Fruit fly (Drosophila melanogaster): Measurements from ENCODE around the gene inaF-D.
"Not testable (repeated sequence)": the region's sequence is repeated elsewhere in the genome, so short reads cannot be mapped to it uniquely, and the experiment has no call there.

Gene inaF-D

DNA sequence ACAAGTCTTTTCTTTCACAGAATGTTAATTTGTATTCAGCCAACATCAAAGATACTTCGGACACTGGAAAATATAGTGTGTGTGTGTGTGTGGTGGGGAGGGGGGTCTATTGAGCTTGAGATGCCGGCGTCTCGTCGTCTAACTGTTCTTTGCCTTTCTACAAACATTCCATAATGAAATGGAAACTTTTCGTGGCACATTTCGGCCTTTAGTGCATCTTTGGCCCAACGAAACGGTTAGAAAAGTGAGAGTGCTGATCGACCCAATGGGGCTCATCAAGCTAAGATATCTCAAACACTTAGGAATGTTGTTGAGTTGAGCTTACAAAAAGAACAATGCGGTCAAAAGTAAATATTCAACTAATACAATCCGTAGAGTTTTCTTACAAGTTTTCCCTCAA lies 28.0 kb upstream of the inaF-D start:
- TF ChIP-seq CG3726 (GFP tag; IDR thresholded peaks at IDR 0.05) (no peak), sd (tag; optimal IDR thresholded peaks at IDR 0.05) (peak; percentile 14), Usf (GFP tag; optimal IDR thresholded peaks at IDR 0.05) (no peak), dysf (GFP tag; IDR thresholded peaks at IDR 0.05) (no peak), CG1233 (GFP tag; optimal IDR thresholded peaks at IDR 0.05) (no peak), CG3838 (GFP tag; optimal IDR thresholded peaks at IDR 0.05) (no peak), ken (GFP tag; IDR thresholded peaks at IDR 0.05) (no peak), Trl (optimal IDR thresholded peaks at IDR 0.05) (no peak), Trl (GFP tag; optimal IDR thresholded peaks at IDR 0.05) (no peak), ro (GFP tag; IDR thresholded peaks at IDR 0.05) (no peak), Blimp-1 (GFP tag; optimal IDR thresholded peaks at IDR 0.05) (peak; percentile 98), CG15514 (GFP tag; optimal IDR thresholded peaks at IDR 0.05) (no peak), fd3F (GFP tag; optimal IDR thresholded peaks at IDR 0.05) (no peak), hbn (GFP tag; IDR thresholded peaks at IDR 0.05; ENCODE audit: partially characterized antibody) (no peak), ara (GFP tag; IDR thresholded peaks at IDR 0.05) (no peak), CG18011 (GFP tag; optimal IDR thresholded peaks at IDR 0.05) (no peak), CG15696 (tag; optimal IDR thresholded peaks at IDR 0.05) (no peak), Dfd (GFP tag; optimal IDR thresholded peaks at IDR 0.05) (no peak)

DNA sequence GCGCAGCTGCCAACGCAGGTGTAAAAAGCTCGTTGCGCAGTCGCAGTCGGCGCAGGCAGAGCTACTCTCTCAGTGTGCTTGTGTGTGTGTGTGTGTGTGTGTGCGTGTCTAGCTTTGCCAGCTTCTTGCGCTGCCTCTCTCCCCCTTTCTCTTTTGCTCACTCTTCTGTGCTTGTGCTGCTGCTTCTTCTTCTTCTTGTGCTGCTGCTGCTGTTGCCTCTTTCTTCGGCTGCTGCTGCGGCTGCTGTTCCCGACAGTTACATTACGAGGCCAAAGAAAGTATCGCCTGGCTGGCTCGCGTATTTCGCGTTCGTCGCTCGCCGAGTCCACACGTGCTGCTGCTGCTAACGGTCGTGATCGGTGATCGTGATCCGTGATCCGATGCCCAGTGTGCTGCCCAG lies 25.1 kb upstream of the inaF-D start, which contains the start of gene m:
m (plus strand) TSS at position 301 of the 400 bp plus-strand sequence.
- TF ChIP-seq CG1602 (GFP tag; optimal IDR thresholded peaks at IDR 0.05); CG10267 (tag; optimal IDR thresholded peaks at IDR 0.05); CG11696 (GFP tag; IDR thresholded peaks at IDR 0.05): not testable (repeated sequence)

DNA sequence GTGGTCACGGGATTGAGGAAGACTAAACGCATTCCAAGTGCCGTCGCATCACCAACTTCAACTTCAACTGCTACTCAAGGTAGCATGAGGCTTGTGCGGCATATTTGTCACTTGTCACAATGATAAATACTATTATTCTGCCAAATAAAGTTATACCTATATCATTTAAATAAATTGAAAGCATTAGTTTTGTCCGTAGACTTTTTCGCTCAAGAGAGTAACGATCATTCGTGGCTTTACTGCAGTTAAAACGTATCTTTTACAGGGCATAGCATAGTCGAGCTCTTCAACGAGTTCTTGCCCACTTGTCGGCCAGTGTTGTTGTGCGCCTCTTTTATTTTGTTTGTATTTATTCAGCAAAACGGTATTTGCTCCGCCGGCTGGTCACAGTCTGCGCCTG lies 7.5 kb upstream of the inaF-D start:
- TF ChIP-seq Oli (tag; optimal IDR thresholded peaks at IDR 0.05) (peak; percentile 2), sisA (GFP tag; IDR thresholded peaks at IDR 0.05) (0 out of 2 replicates have a peak, but pooled peaks have one; percentile 22), sens (GFP tag) (peak; percentile 56), CG1603 (tag; optimal IDR thresholded peaks at IDR 0.05) (peak; percentile 41), Blimp-1 (GFP tag; optimal IDR thresholded peaks at IDR 0.05) (peak; percentile 26), bsh (GFP tag; optimal IDR thresholded peaks at IDR 0.05) (peak in 1 of 2 experiments; percentile 37), shn (GFP tag; optimal IDR thresholded peaks at IDR 0.05) (no peak), CG4424 (GFP tag; optimal IDR thresholded peaks at IDR 0.05) (peak; percentile 19), CG10979 (tag; optimal IDR thresholded peaks at IDR 0.05) (peak; percentile 28), Xrp1 (GFP tag; IDR thresholded peaks at IDR 0.05) (peak; percentile 33; the same call in 1 of the 2 replicates), Ets65A (GFP tag) (peak; percentile 50), CG9727 (GFP tag; optimal IDR thresholded peaks at IDR 0.05) (peak; percentile 7), prd (optimal IDR thresholded peaks at IDR 0.05) (no peak), prd (GFP tag; IDR thresholded peaks at IDR 0.05) (0 out of 3 replicates have a peak, but pooled peaks have one; percentile 31), Gsc (GFP tag; IDR thresholded peaks at IDR 0.05) (no peak), ro (GFP tag; IDR thresholded peaks at IDR 0.05) (no peak), trh (GFP tag; optimal IDR thresholded peaks at IDR 0.05) (no peak), Sox102F (GFP tag; optimal IDR thresholded peaks at IDR 0.05) (peak; percentile 18), row (GFP tag; IDR thresholded peaks at IDR 0.05) (peak; percentile 51; the same call in 1 of the 3 replicates), chm (GFP tag; IDR thresholded peaks at IDR 0.05) (no peak), CG14710 (tag; optimal IDR thresholded peaks at IDR 0.05) (peak; percentile 7)

All from whole organism, embryonic.